Fruit fly (Drosophila melanogaster): ENCODE measurements around the gene vig.

Gene vig

dm6 chr2L:15113234-15113916, 43.3 kb upstream of the vig start, which contains the start of gene stc (continued):
- peak; percentile 28; the same call in 1 of the 3 replicates for TF ChIP-seq vnd (GFP tag; IDR thresholded peaks at IDR 0.05; ENCODE audit: partially characterized antibody)
- TF ChIP-seq Dip3 (GFP tag; optimal IDR thresholded peaks at IDR 0.05): peak; percentile 36
- TF ChIP-seq ato (GFP tag; IDR thresholded peaks at IDR 0.05; ENCODE audit: partially characterized antibody): peak; percentile 57; the same call in 1 of the 2 replicates
- TF ChIP-seq ken (GFP tag; IDR thresholded peaks at IDR 0.05): peak; percentile 35; the same call in 1 of the 3 replicates
- peak; percentile 9; the same call in 1 of the 3 replicates for TF ChIP-seq otp (GFP tag; IDR thresholded peaks at IDR 0.05)
- no peak for TF ChIP-seq lov (optimal IDR thresholded peaks at IDR 0.05)
- TF ChIP-seq lov (GFP tag; IDR thresholded peaks at IDR 0.05): no peak
- TF ChIP-seq kah (GFP tag; optimal IDR thresholded peaks at IDR 0.05): no peak
- TF ChIP-seq CG8765 (GFP tag; IDR thresholded peaks at IDR 0.05): no peak
- no peak for TF ChIP-seq cas (GFP tag; IDR thresholded peaks at IDR 0.05)
- peak; percentile 69 for TF ChIP-seq Scr (GFP tag; IDR thresholded peaks at IDR 0.05; ENCODE audit: partially characterized antibody)
- TF ChIP-seq CG12071 (GFP tag; optimal IDR thresholded peaks at IDR 0.05): peak; percentile 31
- no peak for TF ChIP-seq ssp (GFP tag; IDR thresholded peaks at IDR 0.05)
- TF ChIP-seq jumu (GFP tag; optimal IDR thresholded peaks at IDR 0.05): peak; percentile 3
- peak; percentile 61 for TF ChIP-seq B-H2 (GFP tag; optimal IDR thresholded peaks at IDR 0.05)
- no peak for TF ChIP-seq CG4730 (GFP tag; IDR thresholded peaks at IDR 0.05)
- TF ChIP-seq yki (optimal IDR thresholded peaks at IDR 0.05): no peak
- peak; percentile 60 for TF ChIP-seq hkb (optimal IDR thresholded peaks at IDR 0.05)
- 0 out of 2 replicates have a peak, but pooled peaks have one; percentile 16 for TF ChIP-seq hkb (GFP tag; IDR thresholded peaks at IDR 0.05)
- peak; percentile 32 for TF ChIP-seq mirr (GFP tag; optimal IDR thresholded peaks at IDR 0.05)
- peak; percentile 37 for TF ChIP-seq CG33557 (GFP tag; optimal IDR thresholded peaks at IDR 0.05)
- no peak for TF ChIP-seq CG18619 (GFP tag; optimal IDR thresholded peaks at IDR 0.05)
- no peak for TF ChIP-seq CG18764 (GFP tag; optimal IDR thresholded peaks at IDR 0.05)
- TF ChIP-seq Adf1 (GFP tag; IDR thresholded peaks at IDR 0.05): no peak
- peak; percentile 4 for TF ChIP-seq p53 (GFP tag; optimal IDR thresholded peaks at IDR 0.05)
- no peak for TF ChIP-seq CG18262 (tag; optimal IDR thresholded peaks at IDR 0.05)
- TF ChIP-seq Pdp1 (GFP tag; optimal IDR thresholded peaks at IDR 0.05): peak; percentile 40 to 80
- TF ChIP-seq ttk (GFP tag; IDR thresholded peaks at IDR 0.05): no peak
- TF ChIP-seq CG8944 (GFP tag; optimal IDR thresholded peaks at IDR 0.05): peak; percentile 36
- TF ChIP-seq CG15269 (tag; optimal IDR thresholded peaks at IDR 0.05): no peak
- TF ChIP-seq gsb (GFP tag; IDR thresholded peaks at IDR 0.05): no peak
- no peak for TF ChIP-seq NC2α (GFP tag; optimal IDR thresholded peaks at IDR 0.05)
- peak; percentile 47 for TF ChIP-seq lbe (GFP tag; optimal IDR thresholded peaks at IDR 0.05)
- TF ChIP-seq CHES-1-like (GFP tag; optimal IDR thresholded peaks at IDR 0.05): peak; percentile 67
- TF ChIP-seq slbo (GFP tag; IDR thresholded peaks at IDR 0.05): peak; percentile 64
- TF ChIP-seq NK7.1 (GFP tag; optimal IDR thresholded peaks at IDR 0.05): peak; percentile 28
- no peak for TF ChIP-seq CG7271 (tag; optimal IDR thresholded peaks at IDR 0.05)
- peak; percentile 12 for TF ChIP-seq bab2 (GFP tag; optimal IDR thresholded peaks at IDR 0.05)
- TF ChIP-seq ash1 (GFP tag; optimal IDR thresholded peaks at IDR 0.05): no peak
- no peak for TF ChIP-seq emc (GFP tag; optimal IDR thresholded peaks at IDR 0.05)
- TF ChIP-seq Trl (optimal IDR thresholded peaks at IDR 0.05): no peak
- TF ChIP-seq Trl (GFP tag; optimal IDR thresholded peaks at IDR 0.05): peak; percentile 57
- peak; percentile 14 for TF ChIP-seq kay (GFP tag; optimal IDR thresholded peaks at IDR 0.05)
- no peak for TF ChIP-seq CG10462 (GFP tag; optimal IDR thresholded peaks at IDR 0.05)
- TF ChIP-seq CG34376 (GFP tag; optimal IDR thresholded peaks at IDR 0.05): peak; percentile 15
- no peak for TF ChIP-seq eyg (GFP tag; optimal IDR thresholded peaks at IDR 0.05)
- TF ChIP-seq Ada2b (GFP tag; IDR thresholded peaks at IDR 0.05): no peak
- peak; percentile 45 for TF ChIP-seq CG3163 (GFP tag; optimal IDR thresholded peaks at IDR 0.05)
- TF ChIP-seq pros (GFP tag; optimal IDR thresholded peaks at IDR 0.05): no peak
- TF ChIP-seq CG4424 (GFP tag; optimal IDR thresholded peaks at IDR 0.05): peak; percentile 38
- peak in 1 of 2 experiments; percentile 39 for TF ChIP-seq insv (GFP tag; optimal IDR thresholded peaks at IDR 0.05)
- TF ChIP-seq CG3065 (GFP tag; optimal IDR thresholded peaks at IDR 0.05): no peak

All from whole organism, embryonic.